Worm (Caenorhabditis elegans): Measurements from ENCODE around the gene grwd-1.

Gene grwd-1

DNA sequence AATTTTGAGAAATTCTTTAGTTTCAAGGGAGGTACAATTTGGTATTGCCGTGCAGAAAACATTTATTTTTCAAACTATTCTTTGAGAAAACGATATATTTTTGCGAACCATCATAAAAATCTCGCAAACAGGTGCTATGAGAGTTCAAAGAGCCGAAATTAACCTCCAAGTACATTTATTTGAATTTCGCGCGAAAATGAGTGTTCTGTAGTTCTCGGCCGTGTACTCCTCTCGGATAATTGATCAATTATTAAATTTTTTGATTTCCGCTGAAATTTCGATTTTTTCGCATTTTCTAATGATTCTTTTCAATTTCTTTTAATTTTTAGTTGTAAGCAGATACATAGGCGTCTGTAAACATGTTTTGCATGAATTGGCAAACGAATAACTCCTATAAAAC, 36.9 kb downstream of the grwd-1 start:
- TF ChIP-seq sox-4 (tag; optimal IDR thresholded peaks at IDR 0.05) (no peak), ref-2 (tag; optimal IDR thresholded peaks at IDR 0.05) (peak; percentile 50), sdc-2 (tag; optimal IDR thresholded peaks at IDR 0.05) (no peak), ceh-31 (tag; optimal IDR thresholded peaks at IDR 0.05) (peak; percentile 47), ceh-30 (tag; optimal IDR thresholded peaks at IDR 0.05) (no peak), fkh-6 (tag; optimal IDR thresholded peaks at IDR 0.05) (no peak), zip-5 (tag; optimal IDR thresholded peaks at IDR 0.05) (peak; percentile 35), ama-1 (optimal IDR thresholded peaks at IDR 0.05) (no peak), ceh-48 (tag; optimal IDR thresholded peaks at IDR 0.05) (no peak), che-1 (tag; optimal IDR thresholded peaks at IDR 0.05) (no peak), nhr-11 (tag; optimal IDR thresholded peaks at IDR 0.05) (no peak), hlh-30 (tag; optimal IDR thresholded peaks at IDR 0.05; ENCODE audit: insufficient read depth) (no peak), K09A11.1 (tag; optimal IDR thresholded peaks at IDR 0.05; ENCODE audit: insufficient read depth) (no peak), unc-55 (GFP tag; optimal IDR thresholded peaks at IDR 0.05) (no peak), tbx-2 (tag; optimal IDR thresholded peaks at IDR 0.05) (no peak), lim-6 (tag; optimal IDR thresholded peaks at IDR 0.05) (peak; percentile 21), fkh-10 (GFP tag; optimal IDR thresholded peaks at IDR 0.05) (no peak), pax-1 (tag; optimal IDR thresholded peaks at IDR 0.05) (no peak), elt-4 (tag; optimal IDR thresholded peaks at IDR 0.05) (no peak), gmeb-2 (tag; optimal IDR thresholded peaks at IDR 0.05) (no peak), dve-1 (tag; optimal IDR thresholded peaks at IDR 0.05) (no peak), odd-2 (tag; optimal IDR thresholded peaks at IDR 0.05) (no peak), ets-4 (tag; optimal IDR thresholded peaks at IDR 0.05) (peak; percentile 91), rnt-1 (tag; optimal IDR thresholded peaks at IDR 0.05) (no peak), F13H6.1 (tag; optimal IDR thresholded peaks at IDR 0.05) (no peak), mec-3 (tag; optimal IDR thresholded peaks at IDR 0.05; ENCODE audit: borderline replicate concordance) (no peak), nfya-1 (tag; optimal IDR thresholded peaks at IDR 0.05) (no peak), fax-1 (tag; optimal IDR thresholded peaks at IDR 0.05) (no peak), lin-11 (tag; optimal IDR thresholded peaks at IDR 0.05) (no peak), Y22D7AL.16 (tag; optimal IDR thresholded peaks at IDR 0.05) (no peak), ahr-1 (tag; optimal IDR thresholded peaks at IDR 0.05) (no peak), pros-1 (tag; optimal IDR thresholded peaks at IDR 0.05) (no peak), C08G9.2 (tag; optimal IDR thresholded peaks at IDR 0.05) (peak; percentile 79), hlh-15 (tag; optimal IDR thresholded peaks at IDR 0.05) (no peak), tbx-7 (tag; optimal IDR thresholded peaks at IDR 0.05) (peak; percentile 25), ceh-2 (tag; optimal IDR thresholded peaks at IDR 0.05) (peak; percentile 20), ceh-9 (tag; optimal IDR thresholded peaks at IDR 0.05) (no peak), ceh-19 (GFP tag; optimal IDR thresholded peaks at IDR 0.05) (no peak), ceh-22 (tag; optimal IDR thresholded peaks at IDR 0.05) (no peak), npax-4 (tag; optimal IDR thresholded peaks at IDR 0.05) (no peak), unc-42 (tag; optimal IDR thresholded peaks at IDR 0.05) (no peak), pat-9 (tag; optimal IDR thresholded peaks at IDR 0.05) (no peak), syd-9 (tag; optimal IDR thresholded peaks at IDR 0.05) (no peak), pag-3 (tag; optimal IDR thresholded peaks at IDR 0.05; ENCODE audit: borderline replicate concordance) (no peak), pqm-1 (tag; optimal IDR thresholded peaks at IDR 0.05) (no peak), dmd-4 (tag; optimal IDR thresholded peaks at IDR 0.05; ENCODE audit: borderline replicate concordance) (no peak), ceh-24 (tag; optimal IDR thresholded peaks at IDR 0.05) (no peak), unc-86 (tag; optimal IDR thresholded peaks at IDR 0.05) (no peak), K02D7.2 (tag; optimal IDR thresholded peaks at IDR 0.05) (no peak), T23F11.4 (GFP tag; optimal IDR thresholded peaks at IDR 0.05) (no peak), sox-2 (GFP tag; IDR thresholded peaks at IDR 0.05) (no peak)

Data from whole organism, late embryonic.